Worm (Caenorhabditis elegans): ENCODE results near the gene bgal-1.

DNA sequence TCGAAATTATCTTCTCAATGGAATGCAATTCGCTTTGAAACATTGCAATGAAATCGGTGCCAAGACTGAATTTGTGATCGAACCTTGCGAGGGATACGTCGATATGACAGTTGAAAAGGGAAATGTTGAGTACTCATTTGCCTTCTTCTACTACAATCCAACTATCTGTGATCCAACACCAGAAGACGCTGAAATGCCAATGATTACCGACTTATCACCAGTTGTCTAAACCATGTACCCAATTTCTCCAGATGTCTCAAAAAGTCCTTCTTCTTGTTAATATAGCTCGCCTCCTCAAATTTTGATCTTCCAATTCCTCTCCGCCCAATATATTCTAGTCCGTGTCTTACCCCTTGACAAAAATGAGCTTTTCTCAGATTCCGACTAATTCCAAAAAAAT, 9.7 kb downstream of the bgal-1 start:
- TF ChIP-seq elt-2 (tag; optimal IDR thresholded peaks at IDR 0.05): no peak
- TF ChIP-seq pha-4 (tag; optimal IDR thresholded peaks at IDR 0.05): no peak
- TF ChIP-seq nhr-11 (tag; optimal IDR thresholded peaks at IDR 0.05): no peak
- TF ChIP-seq gmeb-2 (tag; optimal IDR thresholded peaks at IDR 0.05): no peak
- no peak for TF ChIP-seq ceh-2 (tag; optimal IDR thresholded peaks at IDR 0.05)
- no peak for TF ChIP-seq ceh-9 (tag; optimal IDR thresholded peaks at IDR 0.05)
- TF ChIP-seq fkh-10 (GFP tag; optimal IDR thresholded peaks at IDR 0.05): no peak
- TF ChIP-seq ceh-30 (tag; optimal IDR thresholded peaks at IDR 0.05): no peak
- TF ChIP-seq dve-1 (tag; optimal IDR thresholded peaks at IDR 0.05): no peak
- TF ChIP-seq pqm-1 (tag; optimal IDR thresholded peaks at IDR 0.05): no peak
- TF ChIP-seq unc-3 (GFP tag; conservative IDR thresholded peaks at IDR 0.05): no peak
- TF ChIP-seq unc-3 (tag; optimal IDR thresholded peaks at IDR 0.05): no peak
- TF ChIP-seq unc-55 (GFP tag; optimal IDR thresholded peaks at IDR 0.05): no peak

All from whole organism, late embryonic.